Worm (Caenorhabditis elegans): ENCODE measurements around the gene C56C10.7.

The C56C10.7 gene

DNA sequence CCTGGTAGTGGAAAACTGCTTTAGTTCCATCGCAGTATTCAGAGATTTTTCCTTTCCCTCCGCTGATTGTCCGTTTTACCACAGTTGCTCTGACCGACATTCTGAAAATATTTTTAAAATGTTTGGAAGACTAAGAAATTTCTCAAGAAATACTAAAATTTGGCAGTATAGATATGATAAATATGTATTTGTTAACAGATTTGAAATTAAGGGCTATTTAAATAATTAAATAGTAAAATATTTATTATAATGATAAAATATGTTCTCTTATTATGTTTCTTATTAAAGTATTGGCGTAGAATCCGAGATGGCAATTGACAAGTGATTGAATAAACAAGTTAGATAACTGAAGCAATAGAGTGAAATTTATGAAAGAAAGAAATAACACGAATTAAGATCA lies 6.8 kb upstream of the C56C10.7 start, which contains the start of gene aipr-1:
Gene aipr-1, minus strand, starts transcription at position 101 of the 400 bp plus-strand sequence.
- TF ChIP-seq egl-27 (tag; optimal IDR thresholded peaks at IDR 0.05) = no peak
- no peak for TF ChIP-seq lin-39 (tag; optimal IDR thresholded peaks at IDR 0.05)
- TF ChIP-seq nhr-10 (tag; optimal IDR thresholded peaks at IDR 0.05) = no peak
- TF ChIP-seq aly-2 (tag; optimal IDR thresholded peaks at IDR 0.05) = no peak
- no peak for TF ChIP-seq zag-1 (tag; optimal IDR thresholded peaks at IDR 0.05)
- TF ChIP-seq fos-1 (tag; optimal IDR thresholded peaks at IDR 0.05) = no peak
- no peak for TF ChIP-seq snpc-4 (tag; optimal IDR thresholded peaks at IDR 0.05)
- no peak for TF ChIP-seq unc-62 (GFP tag; optimal IDR thresholded peaks at IDR 0.05)
- TF ChIP-seq nhr-129 (tag; optimal IDR thresholded peaks at IDR 0.05) = no peak
- TF ChIP-seq F13H6.1 (tag; optimal IDR thresholded peaks at IDR 0.05) = no peak
- no peak for TF ChIP-seq nhr-11 (tag; optimal IDR thresholded peaks at IDR 0.05)
- no peak for TF ChIP-seq nhr-25 (tag; optimal IDR thresholded peaks at IDR 0.05)
- TF ChIP-seq ceh-16 (tag; optimal IDR thresholded peaks at IDR 0.05) = no peak
- no peak for TF ChIP-seq ama-1 (optimal IDR thresholded peaks at IDR 0.05)
- TF ChIP-seq lsy-2 (tag; optimal IDR thresholded peaks at IDR 0.05) = no peak
- no peak for TF ChIP-seq ZK546.5 (tag; optimal IDR thresholded peaks at IDR 0.05)
- no peak for TF ChIP-seq R02D3.7 (tag; optimal IDR thresholded peaks at IDR 0.05)

DNA sequence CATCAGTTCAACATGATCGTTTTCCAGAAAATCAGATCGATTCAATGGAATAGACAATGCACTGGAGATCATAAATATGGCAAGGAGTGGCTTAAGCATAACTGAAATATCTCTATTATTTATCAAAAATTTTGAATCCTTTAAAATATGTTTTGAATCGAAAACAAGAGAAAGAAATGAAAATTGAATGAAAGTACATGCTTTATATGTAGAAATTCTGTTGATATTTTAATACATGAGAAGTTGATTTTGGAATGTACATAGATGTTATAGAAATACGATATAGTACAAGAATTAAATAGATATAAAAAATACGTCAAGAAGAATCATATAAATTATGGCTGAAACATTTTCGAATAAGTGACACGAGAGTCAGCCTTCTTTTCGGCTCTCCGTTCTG lies 4.9 kb upstream of the C56C10.7 start, which contains the start of gene C56C10.9:
Gene C56C10.9, minus strand, starts transcription at position 101 of the 400 bp plus-strand sequence.
- no peak for TF ChIP-seq elt-1 (tag; optimal IDR thresholded peaks at IDR 0.05)
- no peak for TF ChIP-seq ceh-82 (tag; optimal IDR thresholded peaks at IDR 0.05)
- TF ChIP-seq aly-2 (tag; optimal IDR thresholded peaks at IDR 0.05) = no peak
- no peak for TF ChIP-seq F13H6.1 (tag; optimal IDR thresholded peaks at IDR 0.05)
- no peak for TF ChIP-seq lin-13 (GFP tag; optimal IDR thresholded peaks at IDR 0.05)
- no peak for TF ChIP-seq snpc-4 (tag; optimal IDR thresholded peaks at IDR 0.05)
- no peak for TF ChIP-seq nhr-6 (tag; optimal IDR thresholded peaks at IDR 0.05)
- TF ChIP-seq crh-2 (tag; optimal IDR thresholded peaks at IDR 0.05) = no peak
- no peak for TF ChIP-seq mdl-1 (tag; optimal IDR thresholded peaks at IDR 0.05)
- no peak for TF ChIP-seq egl-27 (tag; optimal IDR thresholded peaks at IDR 0.05)
- TF ChIP-seq lin-39 (tag; optimal IDR thresholded peaks at IDR 0.05) = no peak
- no peak for TF ChIP-seq nhr-237 (tag; optimal IDR thresholded peaks at IDR 0.05)
- no peak for TF ChIP-seq nhr-11 (tag; optimal IDR thresholded peaks at IDR 0.05)
- TF ChIP-seq ztf-4 (tag; optimal IDR thresholded peaks at IDR 0.05) = no peak
- no peak for TF ChIP-seq dmd-4 (tag; optimal IDR thresholded peaks at IDR 0.05)
- TF ChIP-seq Y55F3AM.14 (GFP tag; optimal IDR thresholded peaks at IDR 0.05) = no peak
- TF ChIP-seq R02D3.7 (tag; optimal IDR thresholded peaks at IDR 0.05) = no peak

DNA sequence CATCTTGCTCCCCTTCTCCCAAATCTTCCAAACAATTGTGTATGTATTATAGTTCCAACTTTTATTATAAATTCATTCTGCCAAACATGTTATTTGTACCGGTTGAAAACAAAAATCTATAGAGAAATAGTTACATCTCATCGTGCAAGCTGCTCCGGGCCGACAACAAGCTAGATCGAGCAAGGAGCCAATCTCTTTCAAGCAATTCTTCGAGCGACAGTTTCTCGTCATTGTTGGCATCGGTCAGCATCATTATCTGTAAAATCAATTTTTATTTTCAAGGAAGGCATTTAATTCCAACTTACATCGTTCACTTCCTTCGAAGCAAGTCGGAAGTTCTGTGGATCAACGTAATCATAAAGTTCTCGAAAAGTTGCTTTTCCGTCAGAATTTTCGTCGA lies 3.6 kb upstream of the C56C10.7 start:
- TF ChIP-seq crh-2 (tag; optimal IDR thresholded peaks at IDR 0.05) (no peak), ceh-82 (tag; optimal IDR thresholded peaks at IDR 0.05) (no peak), nhr-11 (tag; optimal IDR thresholded peaks at IDR 0.05) (no peak), alr-1 (tag; optimal IDR thresholded peaks at IDR 0.05) (no peak), ama-1 (optimal IDR thresholded peaks at IDR 0.05) (no peak), dmd-4 (tag; optimal IDR thresholded peaks at IDR 0.05) (no peak), gmeb-1 (tag; optimal IDR thresholded peaks at IDR 0.05) (no peak), mbf-1 (tag; optimal IDR thresholded peaks at IDR 0.05) (no peak), nhr-23 (tag; optimal IDR thresholded peaks at IDR 0.05) (no peak), sma-3 (GFP tag; optimal IDR thresholded peaks at IDR 0.05) (no peak), mdl-1 (tag; optimal IDR thresholded peaks at IDR 0.05) (no peak), nhr-12 (tag; optimal IDR thresholded peaks at IDR 0.05) (no peak), elt-3 (tag; optimal IDR thresholded peaks at IDR 0.05) (no peak), nhr-10 (tag; optimal IDR thresholded peaks at IDR 0.05) (no peak), ZK546.5 (tag; optimal IDR thresholded peaks at IDR 0.05) (no peak), lin-11 (tag; optimal IDR thresholded peaks at IDR 0.05) (no peak), fos-1 (tag; optimal IDR thresholded peaks at IDR 0.05) (no peak)

DNA sequence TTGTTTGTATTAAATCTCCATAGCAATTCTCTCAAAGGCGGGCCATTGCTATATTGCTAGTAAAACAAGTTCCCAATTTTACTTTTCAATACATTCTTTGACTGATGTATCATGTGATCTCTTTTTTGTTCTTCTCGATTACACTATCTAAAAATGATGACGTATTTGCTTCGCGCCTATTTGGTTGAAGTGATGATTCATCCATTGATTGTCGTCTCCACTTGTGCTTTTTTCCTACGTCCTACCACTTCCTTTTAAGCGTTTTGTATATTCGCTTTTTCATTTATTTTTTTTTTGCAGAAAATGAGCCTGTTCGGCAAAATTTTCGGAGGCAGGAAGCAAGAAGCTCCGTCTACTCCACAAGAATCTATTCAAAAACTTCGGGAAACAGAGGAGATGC lies 2.0 kb upstream of the C56C10.7 start, which contains the start of gene vps-32.1:
Gene vps-32.1, plus strand, starts transcription at position 301 of the 400 bp plus-strand sequence.
- no peak for TF ChIP-seq nhr-237 (tag; optimal IDR thresholded peaks at IDR 0.05)
- peak; percentile 29 for TF ChIP-seq crh-2 (tag; optimal IDR thresholded peaks at IDR 0.05)
- TF ChIP-seq blmp-1 (tag; optimal IDR thresholded peaks at IDR 0.05; ENCODE audit: insufficient read depth) = peak; percentile 25
- TF ChIP-seq fos-1 (tag; optimal IDR thresholded peaks at IDR 0.05) = peak; percentile 88
- TF ChIP-seq sma-9 (GFP tag; optimal IDR thresholded peaks at IDR 0.05) = peak; percentile 48
- TF ChIP-seq sma-9 (tag; optimal IDR thresholded peaks at IDR 0.05) = no peak
